Worm (Caenorhabditis elegans) whole organism, midembryonic: ENCODE data around the gene isp-1.

Source experiments
- T22C8.4 ChIP-seq: fragments of 200-800 bp; sonication (Bioruptor generic); IDR thresholded peaks from 2 replicates; pipeline ENCODE4 v1.3.6; 2022; ENCODE audit warnings: missing genetic modification characterization, missing compliant biosample characterization
- cog-1 ChIP-seq: sonication (generic microtip); optimal IDR thresholded peaks from 2 replicates; lab custom pipeline; 2016; ENCODE audit warnings: missing genetic modification characterization, missing compliant biosample characterization
- flt-1 ChIP-seq: fragments of 200-800 bp; sonication (Bioruptor generic); IDR thresholded peaks from 2 replicates; pipeline ENCODE4 v1.3.6; 2022; ENCODE audit warnings: missing genetic modification characterization, missing compliant biosample characterization
- klf-2 ChIP-seq: fragments of 200-800 bp; sonication (Bioruptor generic); conservative IDR thresholded peaks from 2 replicates; pipeline ENCODE4 v1.3.6; 2022; ENCODE audit warnings: missing genetic modification reagents, missing genetic modification characterization, missing compliant biosample characterization
- med-1 ChIP-seq: sonication (generic microtip); optimal IDR thresholded peaks from 2 replicates; lab custom pipeline; 2017; ENCODE audit warnings: missing genetic modification characterization, mild to moderate bottlenecking, missing compliant biosample characterization, antibody characterized with exemption, missing genetic modification reagents; ENCODE audit not compliant: insufficient read depth
- ref-1 ChIP-seq: fragments of 200-800 bp; sonication (Bioruptor generic); conservative IDR thresholded peaks from 2 replicates; pipeline ENCODE4 v1.3.6; 2022; ENCODE audit warnings: missing genetic modification reagents, missing genetic modification characterization, missing compliant biosample characterization
- tab-1 ChIP-seq: fragments of 200-800 bp; sonication (Bioruptor generic); IDR thresholded peaks from 2 replicates; pipeline ENCODE4 v1.3.6; 2022; ENCODE audit warnings: missing genetic modification characterization, missing compliant biosample characterization
- ztf-23 ChIP-seq: fragments of 200-800 bp; sonication (Bioruptor generic); IDR thresholded peaks from 2 replicates; pipeline ENCODE4 v1.3.6; 2022; ENCODE audit warnings: missing genetic modification reagents, missing genetic modification characterization, missing compliant biosample characterization
- ztf-29 ChIP-seq: fragments of 200-800 bp; sonication (Bioruptor generic); IDR thresholded peaks from 2 replicates; pipeline ENCODE4 v1.3.6; 2022; ENCODE audit warnings: missing genetic modification reagents, missing genetic modification characterization, missing compliant biosample characterization

isp-1 gene

DNA sequence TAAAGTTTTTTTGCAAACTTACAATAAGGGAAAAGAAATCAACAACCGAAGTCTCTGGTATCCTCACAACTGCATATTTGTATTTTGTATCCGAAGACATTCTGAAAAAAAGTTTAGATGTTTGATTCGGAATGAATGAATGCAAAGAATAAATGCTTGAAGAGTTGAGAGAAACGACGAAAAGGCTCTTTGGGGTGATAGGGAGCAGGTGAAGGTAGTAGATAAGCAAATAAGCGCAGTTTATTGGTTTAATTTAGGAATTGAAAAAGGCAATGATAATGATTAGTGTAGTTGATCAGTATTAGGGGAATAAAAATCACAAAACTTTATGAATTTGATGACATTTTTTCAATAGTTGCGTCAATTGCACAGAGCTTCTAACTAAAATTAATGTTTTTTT lies 49.3 kb downstream of the isp-1 start, which contains the start of gene nsy-7:
Gene nsy-7, minus strand, starts transcription at position 101 of the 400 bp plus-strand sequence.
- TF ChIP-seq med-1 (GFP tag; lab: Kevin White, UChicago) = no peak
- TF ChIP-seq klf-2 (GFP tag; lab: Robert Waterston, UW) = no peak
- no peak for TF ChIP-seq ztf-29
- TF ChIP-seq cog-1 (tag; lab: Kevin White, UChicago) = no peak
- no peak for TF ChIP-seq tab-1 (GFP tag; lab: Robert Waterston, UW)
- TF ChIP-seq ztf-23 (GFP tag; lab: Robert Waterston, UW) = no peak
- no peak for TF ChIP-seq flt-1 (GFP tag; lab: Robert Waterston, UW)
- TF ChIP-seq ref-1 (GFP tag; lab: Robert Waterston, UW) = no peak
- TF ChIP-seq T22C8.4 (GFP tag; lab: Robert Waterston, UW) = no peak
